Fruit fly (Drosophila melanogaster): ENCODE results near the gene Cpr65Eb.
A peak's percentile ranks its signal among the peaks of the same experiment; 100 is the strongest.

Gene Cpr65Eb

DNA sequence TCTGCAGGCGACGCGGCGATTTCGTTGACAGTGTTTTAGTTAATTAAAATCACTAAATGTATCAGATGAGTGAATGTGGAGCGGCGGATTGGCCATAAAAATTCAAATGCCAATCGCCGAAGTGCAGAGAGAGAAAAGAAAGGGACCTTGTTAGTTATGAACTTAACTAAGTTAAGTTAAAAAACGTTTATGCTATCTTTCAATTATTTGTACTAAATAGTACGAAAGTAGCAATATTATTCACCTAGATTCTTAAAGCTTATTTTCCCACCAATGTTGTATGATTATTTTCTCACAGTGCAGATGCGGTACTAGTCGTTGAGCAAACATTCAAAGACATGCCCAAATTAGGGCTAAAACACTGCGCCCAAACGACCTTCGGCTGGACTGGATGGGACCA lies 2.2 kb upstream of the Cpr65Eb start (continued):
- TF ChIP-seq MBD-R2 (GFP tag; IDR thresholded peaks at IDR 0.05) (no peak), dmrt11E (tag; optimal IDR thresholded peaks at IDR 0.05) (no peak), CG10431 (GFP tag; optimal IDR thresholded peaks at IDR 0.05) (no peak), Abd-B (GFP tag; optimal IDR thresholded peaks at IDR 0.05) (peak; percentile 74), stc (GFP tag; IDR thresholded peaks at IDR 0.05) (peak; percentile 81), CG10565 (GFP tag; optimal IDR thresholded peaks at IDR 0.05) (no peak), CG11093 (GFP tag; IDR thresholded peaks at IDR 0.05) (peak; percentile 49; the same call in 2 of the 3 replicates), CG30403 (GFP tag; optimal IDR thresholded peaks at IDR 0.05) (peak; percentile 60), CG7372 (GFP tag; IDR thresholded peaks at IDR 0.05) (peak; percentile 67), sna (GFP tag; IDR thresholded peaks at IDR 0.05; ENCODE audit: partially characterized antibody) (no peak), Mad (GFP tag; optimal IDR thresholded peaks at IDR 0.05) (no peak), Myb (GFP tag; optimal IDR thresholded peaks at IDR 0.05) (peak; percentile 24), CG9932 (GFP tag; IDR thresholded peaks at IDR 0.05) (no peak), Dll (GFP tag; IDR thresholded peaks at IDR 0.05; ENCODE audit: partially characterized antibody) (no peak), nmo (GFP tag; optimal IDR thresholded peaks at IDR 0.05) (peak; percentile 47), CG2678 (tag; optimal IDR thresholded peaks at IDR 0.05) (peak; percentile 81), cato (GFP tag; optimal IDR thresholded peaks at IDR 0.05; ENCODE audit: borderline replicate concordance) (no peak), schlank (tag; optimal IDR thresholded peaks at IDR 0.05) (no peak), CG12299 (tag; optimal IDR thresholded peaks at IDR 0.05) (no peak), CG2712 (tag; optimal IDR thresholded peaks at IDR 0.05) (peak; percentile 82), CG4404 (GFP tag; IDR thresholded peaks at IDR 0.05) (peak; percentile 47), Bteb2 (GFP tag; optimal IDR thresholded peaks at IDR 0.05) (no peak), Hr39 (optimal IDR thresholded peaks at IDR 0.05) (no peak), Lpt (GFP tag; optimal IDR thresholded peaks at IDR 0.05) (no peak), ems (GFP tag; optimal IDR thresholded peaks at IDR 0.05) (peak; percentile 62), zf30C (GFP tag; optimal IDR thresholded peaks at IDR 0.05) (no peak), oc (tag; optimal IDR thresholded peaks at IDR 0.05) (peak; percentile 17), tx (GFP tag; optimal IDR thresholded peaks at IDR 0.05) (peak; percentile 13), Bgb (GFP tag; IDR thresholded peaks at IDR 0.05; ENCODE audit: partially characterized antibody) (no peak), Atf6 (GFP tag; IDR thresholded peaks at IDR 0.05) (no peak; the same call in 1 of the 2 replicates), kay (GFP tag; optimal IDR thresholded peaks at IDR 0.05) (peak; percentile 30), CG8478 (optimal IDR thresholded peaks at IDR 0.05) (no peak), pnt (GFP tag; optimal IDR thresholded peaks at IDR 0.05) (peak; percentile 44), pfk (GFP tag; optimal IDR thresholded peaks at IDR 0.05) (no peak), CG1832 (GFP tag; optimal IDR thresholded peaks at IDR 0.05) (no peak), Ets65A (GFP tag) (peak; percentile 39), vvl (GFP tag; IDR thresholded peaks at IDR 0.05) (peak; percentile 90), CG15269 (tag; optimal IDR thresholded peaks at IDR 0.05) (peak; percentile 76), Sox100B (GFP tag; optimal IDR thresholded peaks at IDR 0.05) (peak; percentile 71), CG1647 (GFP tag; optimal IDR thresholded peaks at IDR 0.05) (no peak), Med (GFP tag) (peak; percentile 90), NC2β (GFP tag; optimal IDR thresholded peaks at IDR 0.05) (no peak), fru (optimal IDR thresholded peaks at IDR 0.05) (no peak), bowl (GFP tag; IDR thresholded peaks at IDR 0.05) (no peak), Xbp1 (GFP tag; optimal IDR thresholded peaks at IDR 0.05) (peak; percentile 59), Elba2 (GFP tag; optimal IDR thresholded peaks at IDR 0.05) (no peak), bbx (GFP tag; IDR thresholded peaks at IDR 0.05; ENCODE audit: partially characterized antibody) (no peak), da (GFP tag; optimal IDR thresholded peaks at IDR 0.05) (no peak), lbe (GFP tag; optimal IDR thresholded peaks at IDR 0.05) (no peak), D19A (tag; optimal IDR thresholded peaks at IDR 0.05) (peak; percentile 57), az2 (GFP tag; optimal IDR thresholded peaks at IDR 0.05) (peak; percentile 44), CG12071 (GFP tag; optimal IDR thresholded peaks at IDR 0.05) (peak; percentile 71), CG15514 (GFP tag; optimal IDR thresholded peaks at IDR 0.05) (peak; percentile 30)

Data from whole organism, embryonic.